Fruit fly (Drosophila melanogaster): ENCODE data around the gene CG32219.
A peak's percentile ranks its signal among the peaks of the same experiment; 100 is the strongest.

The CG32219 gene

DNA sequence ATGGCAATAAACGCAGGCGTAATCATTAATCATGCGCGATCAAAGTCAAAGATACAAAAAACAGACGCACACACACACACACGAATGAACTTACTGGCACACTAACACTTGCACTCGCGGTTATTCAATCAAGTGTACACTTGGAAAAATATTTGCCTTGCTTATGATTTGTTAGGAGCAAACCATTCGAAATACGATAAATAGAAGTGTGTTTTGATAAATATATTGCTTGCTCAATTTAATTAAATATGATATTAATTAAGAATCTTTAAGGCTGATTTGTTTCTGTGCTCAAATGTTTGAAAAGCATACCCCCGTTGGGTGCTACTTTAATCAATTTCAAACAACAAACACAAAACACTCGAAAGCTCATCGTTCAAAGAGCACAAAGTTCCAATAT, 5.5 kb downstream of the CG32219 start:
- TF ChIP-seq tna (GFP tag; IDR thresholded peaks at IDR 0.05; ENCODE audit: partially characterized antibody) (no peak), CG34376 (GFP tag; optimal IDR thresholded peaks at IDR 0.05) (no peak), tap (tag; optimal IDR thresholded peaks at IDR 0.05) (no peak), CG12769 (tag; optimal IDR thresholded peaks at IDR 0.05) (peak; percentile 17), CG33557 (GFP tag; optimal IDR thresholded peaks at IDR 0.05) (no peak), CG12391 (tag; optimal IDR thresholded peaks at IDR 0.05) (no peak), CG1603 (tag; optimal IDR thresholded peaks at IDR 0.05) (peak; percentile 52), rib (GFP tag; IDR thresholded peaks at IDR 0.05) (no peak), CG3163 (GFP tag; optimal IDR thresholded peaks at IDR 0.05) (no peak), CG8359 (GFP tag; optimal IDR thresholded peaks at IDR 0.05; ENCODE audit: borderline replicate concordance) (no peak), CG2120 (GFP tag; optimal IDR thresholded peaks at IDR 0.05) (peak; percentile 22), Dbx (GFP tag; IDR thresholded peaks at IDR 0.05) (no peak), onecut (GFP tag; IDR thresholded peaks at IDR 0.05) (no peak), lab (GFP tag; optimal IDR thresholded peaks at IDR 0.05) (peak; percentile 36), CG4360 (GFP tag; IDR thresholded peaks at IDR 0.05) (no peak), Ada2b (GFP tag; IDR thresholded peaks at IDR 0.05) (0 out of 2 replicates have a peak, but pooled peaks have one; percentile 10), CG4730 (GFP tag; IDR thresholded peaks at IDR 0.05) (no peak), Fer1 (GFP tag; optimal IDR thresholded peaks at IDR 0.05) (no peak), lola (GFP tag; optimal IDR thresholded peaks at IDR 0.05) (no peak), CG3726 (GFP tag; IDR thresholded peaks at IDR 0.05) (no peak), CG30020 (tag; optimal IDR thresholded peaks at IDR 0.05) (no peak), CG12236 (GFP tag; optimal IDR thresholded peaks at IDR 0.05) (no peak), gem (tag; optimal IDR thresholded peaks at IDR 0.05) (peak; percentile 61), Doc3 (GFP tag; IDR thresholded peaks at IDR 0.05; ENCODE audit: partially characterized antibody) (no peak), p53 (GFP tag; optimal IDR thresholded peaks at IDR 0.05) (no peak), HmgD (GFP tag; optimal IDR thresholded peaks at IDR 0.05) (no peak), CG17802 (tag; optimal IDR thresholded peaks at IDR 0.05) (no peak), crol (GFP tag; IDR thresholded peaks at IDR 0.05) (no peak), Ets65A (GFP tag) (peak; percentile 90), Drgx (GFP tag; IDR thresholded peaks at IDR 0.05) (no peak), dysf (GFP tag; IDR thresholded peaks at IDR 0.05) (no peak), Hmr (GFP tag; optimal IDR thresholded peaks at IDR 0.05) (no peak), CG1529 (GFP tag; optimal IDR thresholded peaks at IDR 0.05) (no peak), bcd (GFP tag; optimal IDR thresholded peaks at IDR 0.05) (peak; percentile 1), CG10431 (GFP tag; optimal IDR thresholded peaks at IDR 0.05) (no peak), ara (GFP tag; IDR thresholded peaks at IDR 0.05) (no peak), CG4820 (GFP tag; optimal IDR thresholded peaks at IDR 0.05) (peak; percentile 14), Adf1 (GFP tag; IDR thresholded peaks at IDR 0.05) (no peak), CG1647 (GFP tag; optimal IDR thresholded peaks at IDR 0.05) (no peak), Ets97D (GFP tag; optimal IDR thresholded peaks at IDR 0.05) (no peak), CG3847 (GFP tag; IDR thresholded peaks at IDR 0.05) (no peak), CG2712 (tag; optimal IDR thresholded peaks at IDR 0.05) (no peak), CkIIα-i1 (GFP tag; IDR thresholded peaks at IDR 0.05) (no peak), Rx (GFP tag; IDR thresholded peaks at IDR 0.05) (0 out of 2 replicates have a peak, but pooled peaks have one; percentile 16), CG30403 (GFP tag; optimal IDR thresholded peaks at IDR 0.05) (peak; percentile 33), insv (GFP tag; optimal IDR thresholded peaks at IDR 0.05) (no peak), CG34224 (GFP tag; IDR thresholded peaks at IDR 0.05; ENCODE audit: partially characterized antibody) (no peak), CG42726 (GFP tag; IDR thresholded peaks at IDR 0.05; ENCODE audit: partially characterized antibody) (no peak), so (GFP tag; IDR thresholded peaks at IDR 0.05) (no peak), Six4 (GFP tag; optimal IDR thresholded peaks at IDR 0.05) (no peak), fd96Cb (tag; optimal IDR thresholded peaks at IDR 0.05) (peak; percentile 28), gce (GFP tag; IDR thresholded peaks at IDR 0.05) (no peak)

Data from whole organism, embryonic.